Worm (Caenorhabditis elegans): Measurements from ENCODE around the gene F49F1.11.

Gene F49F1.11

DNA sequence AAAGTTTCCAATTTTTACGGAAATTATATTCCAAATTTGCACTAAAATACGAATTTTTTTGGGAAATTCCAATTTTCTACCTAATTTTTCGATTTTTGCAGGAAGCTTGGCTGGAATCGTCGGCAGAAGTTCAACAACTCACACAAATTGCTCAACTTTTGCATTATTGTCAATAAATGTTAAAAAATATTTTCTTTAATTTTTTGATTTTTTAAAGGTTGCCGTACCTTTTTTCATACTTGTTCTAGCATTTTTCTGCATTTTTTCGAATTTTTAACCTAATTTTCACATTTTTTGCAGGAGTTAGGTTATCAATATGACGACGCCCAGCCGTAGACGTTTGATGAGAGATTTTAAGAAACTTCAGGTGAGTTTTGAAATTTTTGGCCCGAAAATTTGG is 38.5 kb downstream of the F49F1.11 start, which contains the start of gene ubc-1:
Gene ubc-1, plus strand, starts transcription at position 301 of the 400 bp plus-strand sequence.
- peak in 1 of 2 experiments; percentile 58 for TF ChIP-seq unc-62 (GFP tag; optimal IDR thresholded peaks at IDR 0.05 in 1 of 2)
- TF ChIP-seq unc-62 (tag; optimal IDR thresholded peaks at IDR 0.05) = no peak
- TF ChIP-seq lsy-2 (tag; optimal IDR thresholded peaks at IDR 0.05) = no peak

ce11 chrIV:4099773-4100172 is 41.4 kb downstream of the F49F1.11 start:
- TF ChIP-seq daf-16 (GFP tag; optimal IDR thresholded peaks at IDR 0.05) (peak in 1 of 2 experiments; percentile 95), daf-16 (tag; optimal IDR thresholded peaks at IDR 0.05) (no peak), hlh-30 (tag; optimal IDR thresholded peaks at IDR 0.05; ENCODE audit: insufficient read depth) (peak; percentile 45), lsy-2 (tag; optimal IDR thresholded peaks at IDR 0.05) (no peak)

DNA sequence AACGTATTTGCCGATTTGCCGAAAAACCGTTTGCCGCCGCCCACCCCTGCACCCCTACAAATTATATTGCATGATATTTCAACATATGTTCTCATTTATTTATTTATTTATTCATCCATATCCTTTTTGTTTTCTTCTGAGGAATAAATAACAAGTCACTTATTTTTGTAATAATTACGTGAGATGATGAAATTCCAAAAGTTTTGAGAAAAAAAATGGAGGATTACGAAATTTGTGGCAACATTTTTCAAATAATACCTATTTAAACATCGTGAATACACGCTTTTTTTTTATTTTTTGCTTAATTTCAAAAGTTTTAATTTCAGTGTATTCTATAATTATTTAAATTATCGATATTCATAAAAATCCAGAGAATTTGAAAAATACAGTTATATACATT is 44.3 kb downstream of the F49F1.11 start:
- TF ChIP-seq Y105C5A.15 (GFP tag; IDR thresholded peaks at IDR 0.05) = no peak
- TF ChIP-seq cey-2 (tag; optimal IDR thresholded peaks at IDR 0.05; ENCODE audit: borderline replicate concordance, insufficient read depth) = no peak
- TF ChIP-seq aha-1 (tag) = peak; percentile 61
- no peak for TF ChIP-seq lim-7 (GFP tag; IDR thresholded peaks at IDR 0.05)
- TF ChIP-seq madf-9 (GFP tag; conservative IDR thresholded peaks at IDR 0.05) = peak; percentile 26; the same call in 1 of the 2 replicates
- no peak for TF ChIP-seq dmd-8 (GFP tag; IDR thresholded peaks at IDR 0.05)
- no peak for TF ChIP-seq mep-1 (tag; optimal IDR thresholded peaks at IDR 0.05)
- TF ChIP-seq spr-3 (GFP tag; optimal IDR thresholded peaks at IDR 0.05) = no peak

- peak; percentile 86 for TF ChIP-seq aha-1 (tag)
- no peak for TF ChIP-seq spr-3 (GFP tag; optimal IDR thresholded peaks at IDR 0.05)
- no peak for TF ChIP-seq ceh-32 (tag; optimal IDR thresholded peaks at IDR 0.05; ENCODE audit: poor library complexity)
- peak; percentile 16 for TF ChIP-seq hlh-11 (tag; optimal IDR thresholded peaks at IDR 0.05)
- peak; percentile 1 for TF ChIP-seq mes-2 (tag; optimal IDR thresholded peaks at IDR 0.05; ENCODE audit: poor library complexity, severe bottlenecking)
- no peak for TF ChIP-seq lin-15B (tag; optimal IDR thresholded peaks at IDR 0.05)
- TF ChIP-seq daf-16 (GFP tag; optimal IDR thresholded peaks at IDR 0.05) = peak in 1 of 2 experiments; percentile 69
- no peak for TF ChIP-seq daf-16 (tag; optimal IDR thresholded peaks at IDR 0.05)
- no peak for TF ChIP-seq dve-1 (tag; optimal IDR thresholded peaks at IDR 0.05; ENCODE audit: insufficient read depth)
- peak in 1 of 2 experiments; percentile 12 for TF ChIP-seq lsy-2 (tag; optimal IDR thresholded peaks at IDR 0.05)
- no peak for TF ChIP-seq nhr-6 (tag; optimal IDR thresholded peaks at IDR 0.05)
- TF ChIP-seq ceh-20 (GFP tag; IDR thresholded peaks at IDR 0.05) = 0 out of 2 replicates have a peak, but pooled peaks have one; percentile 20
Observed at ce11 chrIV:4094364-4094763, 46.8 kb downstream of the F49F1.11 start.

DNA sequence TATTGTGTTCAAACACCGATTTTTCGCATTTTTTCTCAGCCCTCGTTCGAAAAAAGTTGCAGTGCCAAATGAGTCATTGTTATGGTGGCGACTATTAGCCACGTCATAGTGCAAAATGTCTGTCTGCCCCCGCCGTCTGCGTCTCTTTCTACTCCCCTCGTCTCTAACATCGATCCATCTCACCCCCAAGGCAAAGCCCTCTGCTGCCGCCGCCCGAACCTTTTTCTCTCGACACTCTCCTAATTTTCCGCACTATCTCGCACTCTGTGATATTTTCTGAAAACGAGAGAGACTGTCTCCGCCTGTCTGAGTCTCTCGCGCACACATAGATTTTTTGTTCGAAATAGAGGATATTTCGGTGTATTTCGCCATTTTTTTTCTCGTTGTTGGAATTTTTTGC is 48.1 kb downstream of the F49F1.11 start:
- TF ChIP-seq attf-4 (tag; optimal IDR thresholded peaks at IDR 0.05) (no peak), egl-43 (GFP tag; IDR thresholded peaks at IDR 0.05) (peak; percentile 46; the same call in 1 of the 2 replicates), R02D3.7 (tag; optimal IDR thresholded peaks at IDR 0.05) (no peak), daf-16 (GFP tag; optimal IDR thresholded peaks at IDR 0.05) (peak in 1 of 2 experiments; percentile 28), daf-16 (tag; optimal IDR thresholded peaks at IDR 0.05) (peak; percentile 54), T20F7.1 (GFP tag; optimal IDR thresholded peaks at IDR 0.05) (no peak), sdz-12 (GFP tag; optimal IDR thresholded peaks at IDR 0.05) (no peak), saeg-2 (GFP tag; IDR thresholded peaks at IDR 0.05) (no peak), F44E2.7 (GFP tag; IDR thresholded peaks at IDR 0.05) (no peak), set-16 (GFP tag; IDR thresholded peaks at IDR 0.05) (peak; percentile 63; the same call in 1 of the 2 replicates), cey-2 (tag; optimal IDR thresholded peaks at IDR 0.05; ENCODE audit: borderline replicate concordance, insufficient read depth) (no peak), madf-9 (GFP tag; conservative IDR thresholded peaks at IDR 0.05) (0 out of 2 replicates have a peak, but pooled peaks have one; percentile 14), zfp-2 (tag; optimal IDR thresholded peaks at IDR 0.05) (peak; percentile 3), Y75B8A.6 (GFP tag; IDR thresholded peaks at IDR 0.05) (no peak), ceh-62 (tag; optimal IDR thresholded peaks at IDR 0.05) (no peak), ceh-28 (tag; optimal IDR thresholded peaks at IDR 0.05) (peak; percentile 62), mep-1 (tag; optimal IDR thresholded peaks at IDR 0.05) (peak; percentile 75), nhr-48 (tag; optimal IDR thresholded peaks at IDR 0.05) (peak; percentile 68), lin-39 (tag; optimal IDR thresholded peaks at IDR 0.05) (no peak), nhr-11 (tag; optimal IDR thresholded peaks at IDR 0.05) (peak; percentile 10), ztf-11 (tag; optimal IDR thresholded peaks at IDR 0.05) (no peak), hlh-11 (tag; optimal IDR thresholded peaks at IDR 0.05) (peak; percentile 90), nhr-41 (GFP tag; IDR thresholded peaks at IDR 0.05) (no peak), dmd-8 (GFP tag; IDR thresholded peaks at IDR 0.05) (no peak), fkh-10 (GFP tag; optimal IDR thresholded peaks at IDR 0.05) (no peak), nhr-237 (tag; optimal IDR thresholded peaks at IDR 0.05) (no peak), spr-1 (tag; optimal IDR thresholded peaks at IDR 0.05) (peak; percentile 5), unc-39 (tag; optimal IDR thresholded peaks at IDR 0.05) (no peak)

Measured in whole organism, L4 larva.